Fruit fly (Drosophila melanogaster) whole organism, embryonic: ENCODE measurements around the gene Wwox.

Source experiments
- Atf6 ChIP-seq: fragments of 200-800 bp; sonication (Bioruptor generic); IDR thresholded peaks from 2 replicates; pipeline ENCODE4 v1.3.6; 2022; ENCODE audit warnings: missing biosample characterization, missing genetic modification characterization
- B-H1 ChIP-seq: fragments of 200-800 bp; sonication (Bioruptor generic); IDR thresholded peaks from 3 replicates; pipeline ENCODE4 v1.3.6; 2022; ENCODE audit warnings: missing biosample characterization, missing genetic modification characterization
- CG10267 ChIP-seq: fragments of 200-800 bp; sonication (Bioruptor generic); optimal IDR thresholded peaks from 2 replicates; lab custom pipeline; 2018; ENCODE audit warnings: missing biosample characterization, mild to moderate bottlenecking, missing genetic modification characterization, moderate library complexity
- CG11560 ChIP-seq: fragments of 200-800 bp; sonication (Bioruptor generic); IDR thresholded peaks from 3 replicates; pipeline ENCODE4 v1.3.6; 2022; ENCODE audit warnings: missing biosample characterization, missing genetic modification characterization
- CG11696 ChIP-seq: fragments of 200-800 bp; sonication (Bioruptor generic); IDR thresholded peaks from 2 replicates; pipeline ENCODE4 v1.3.6; 2022; ENCODE audit warnings: missing biosample characterization, missing genetic modification characterization
- CG12104 ChIP-seq: fragments of 200-800 bp; sonication (Bioruptor generic); optimal IDR thresholded peaks from 3 replicates; lab custom pipeline; 2016; ENCODE audit warnings: missing biosample characterization, missing genetic modification characterization
- CG12219 ChIP-seq: fragments of 200-800 bp; sonication (Bioruptor generic); optimal IDR thresholded peaks from 3 replicates; lab custom pipeline; 2018; ENCODE audit warnings: missing biosample characterization, mild to moderate bottlenecking, missing genetic modification characterization
- CG12659 ChIP-seq: fragments of 200-800 bp; sonication (Bioruptor generic); optimal IDR thresholded peaks from 3 replicates; lab custom pipeline; 2017; ENCODE audit warnings: mild to moderate bottlenecking, missing biosample characterization, missing genetic modification reagents, missing genetic modification characterization
- CG12769 ChIP-seq: fragments of 200-800 bp; sonication (Bioruptor generic); optimal IDR thresholded peaks from 2 replicates; lab custom pipeline; 2019; ENCODE audit warnings: missing biosample characterization, mild to moderate bottlenecking, missing genetic modification characterization, moderate library complexity
- CG13424 ChIP-seq: fragments of 200-800 bp; sonication (Bioruptor generic); optimal IDR thresholded peaks from 2 replicates; lab custom pipeline; 2019; ENCODE audit warnings: missing biosample characterization, mild to moderate bottlenecking, missing genetic modification characterization, moderate library complexity
- CG15479 ChIP-seq: fragments of 200-800 bp; sonication (Bioruptor generic); optimal IDR thresholded peaks from 3 replicates; lab custom pipeline; 2019; ENCODE audit warnings: missing biosample characterization, mild to moderate bottlenecking, missing genetic modification characterization, moderate library complexity
- CG15514 ChIP-seq: fragments of 200-800 bp; sonication (Bioruptor generic); optimal IDR thresholded peaks from 3 replicates; lab custom pipeline; 2017; ENCODE audit warnings: missing biosample characterization, missing genetic modification characterization, mild to moderate bottlenecking, moderate library complexity, missing genetic modification reagents
- CG16813 ChIP-seq: fragments of 200-800 bp; sonication (Bioruptor generic); IDR thresholded peaks from 3 replicates; pipeline ENCODE4 v1.3.6; 2022; ENCODE audit warnings: missing biosample characterization, missing genetic modification characterization; ENCODE audit not compliant: partially characterized antibody
- CG17359 ChIP-seq: fragments of 200-800 bp; sonication (Bioruptor generic); optimal IDR thresholded peaks from 3 replicates; lab custom pipeline; 2018; ENCODE audit warnings: missing biosample characterization, mild to moderate bottlenecking, missing genetic modification characterization, moderate library complexity
- CG18476 ChIP-seq: fragments of 200-800 bp; sonication (Bioruptor generic); optimal IDR thresholded peaks from 2 replicates; lab custom pipeline; 2016; ENCODE audit warnings: missing biosample characterization, mild to moderate bottlenecking, missing genetic modification characterization
- CG18599 ChIP-seq: fragments of 200-800 bp; sonication (Bioruptor generic); optimal IDR thresholded peaks from 3 replicates; lab custom pipeline; 2017; ENCODE audit warnings: missing biosample characterization, missing genetic modification characterization, mild to moderate bottlenecking, moderate library complexity, missing genetic modification reagents
- CG2202 ChIP-seq: fragments of 200-800 bp; sonication (Bioruptor generic); optimal IDR thresholded peaks from 2 replicates; lab custom pipeline; 2018; ENCODE audit warnings: missing biosample characterization, mild to moderate bottlenecking, missing genetic modification characterization
- CG2678 ChIP-seq: fragments of 200-800 bp; sonication (Bioruptor generic); optimal IDR thresholded peaks from 3 replicates; lab custom pipeline; 2019; ENCODE audit warnings: missing biosample characterization, mild to moderate bottlenecking, missing genetic modification characterization, moderate library complexity
- CG3163 ChIP-seq: fragments of 200-800 bp; sonication (Bioruptor generic); optimal IDR thresholded peaks from 3 replicates; lab custom pipeline; 2016; ENCODE audit warnings: missing biosample characterization, missing genetic modification characterization
- CG4707 ChIP-seq: fragments of 200-800 bp; sonication (Bioruptor generic); optimal IDR thresholded peaks from 2 replicates; lab custom pipeline; 2018; ENCODE audit warnings: missing biosample characterization, mild to moderate bottlenecking, missing genetic modification characterization, moderate library complexity
- CG6791 ChIP-seq: fragments of 200-800 bp; sonication (Bioruptor generic); IDR thresholded peaks from 3 replicates; pipeline ENCODE4 v1.3.6; 2022; ENCODE audit warnings: missing biosample characterization, missing genetic modification characterization; ENCODE audit not compliant: partially characterized antibody
- CG7786 ChIP-seq: fragments of 200-800 bp; sonication (Bioruptor generic); optimal IDR thresholded peaks from 2 replicates; lab custom pipeline; 2016; ENCODE audit warnings: missing biosample characterization, missing genetic modification characterization
- CG7839 ChIP-seq: fragments of 200-800 bp; sonication (Bioruptor generic); optimal IDR thresholded peaks from 3 replicates; lab custom pipeline; 2018; ENCODE audit warnings: missing biosample characterization, mild to moderate bottlenecking, missing genetic modification characterization, moderate library complexity
- CG8924 ChIP-seq: fragments of 200-800 bp; optimal IDR thresholded peaks from 3 replicates; lab custom pipeline; 2019; ENCODE audit warnings: missing biosample characterization, mild to moderate bottlenecking, missing genetic modification characterization, moderate library complexity
- CG9727 ChIP-seq: fragments of 200-800 bp; sonication (Bioruptor generic); optimal IDR thresholded peaks from 3 replicates; lab custom pipeline; 2017; ENCODE audit warnings: missing biosample characterization, mild to moderate bottlenecking, missing genetic modification characterization
- HLH54F ChIP-seq: fragments of 200-800 bp; sonication (Bioruptor generic); optimal IDR thresholded peaks from 3 replicates; lab custom pipeline; 2016; ENCODE audit warnings: missing biosample characterization, missing genetic modification characterization
- Hey ChIP-seq: fragments of 200-800 bp; sonication (Bioruptor generic); optimal IDR thresholded peaks from 3 replicates; lab custom pipeline; 2018; ENCODE audit warnings: missing biosample characterization, mild to moderate bottlenecking, missing genetic modification characterization
- Meics ChIP-seq: fragments of 200-800 bp; sonication (Bioruptor generic); optimal IDR thresholded peaks from 2 replicates; lab custom pipeline; 2017; ENCODE audit warnings: missing biosample characterization, mild to moderate bottlenecking, missing genetic modification characterization
- Neu2 ChIP-seq: fragments of 200-800 bp; sonication (Bioruptor generic); optimal IDR thresholded peaks from 3 replicates; lab custom pipeline; 2016; ENCODE audit warnings: missing biosample characterization, missing genetic modification characterization, borderline replicate concordance
- Oli ChIP-seq: fragments of 200-800 bp; sonication (Bioruptor generic); optimal IDR thresholded peaks from 2 replicates; lab custom pipeline; 2018; ENCODE audit warnings: missing biosample characterization, mild to moderate bottlenecking, missing genetic modification characterization, moderate library complexity
- Scr ChIP-seq: fragments of 200-800 bp; sonication (Bioruptor generic); IDR thresholded peaks from 2 replicates; pipeline ENCODE4 v1.3.6; 2022; ENCODE audit warnings: missing biosample characterization, missing genetic modification characterization; ENCODE audit not compliant: partially characterized antibody
- Six4 ChIP-seq: fragments of 200-800 bp; sonication (Bioruptor generic); optimal IDR thresholded peaks from 2 replicates; lab custom pipeline; 2016; ENCODE audit warnings: missing biosample characterization, missing genetic modification characterization
- Ssrp ChIP-seq: fragments of 200-800 bp; sonication (Bioruptor generic); optimal IDR thresholded peaks from 2 replicates; lab custom pipeline; 2018; ENCODE audit warnings: missing biosample characterization, mild to moderate bottlenecking, missing genetic modification characterization, moderate library complexity
- Trl ChIP-seq, 3 experiments: fragments of >200 bp in 2 of 3; fragments of 200-800 bp in 1 of 3; sonication (Bioruptor generic) in 1 of 3; optimal IDR thresholded peaks; 2 replicates in 1 of 3; 3 replicates in 2 of 3; lab custom pipeline; 2016 to 2017; ENCODE audit warnings: missing biosample characterization in 1 of 3, missing genetic modification characterization in 1 of 3
- crol ChIP-seq: fragments of 200-800 bp; sonication (Bioruptor generic); IDR thresholded peaks from 2 replicates; pipeline ENCODE4 v1.3.6; 2022; ENCODE audit warnings: missing biosample characterization, missing genetic modification characterization
- hb ChIP-seq: fragments of 200-800 bp; sonication (Bioruptor generic); IDR thresholded peaks from 3 replicates; pipeline ENCODE4 v1.3.6; 2022; ENCODE audit warnings: missing biosample characterization, missing genetic modification characterization; ENCODE audit not compliant: partially characterized antibody
- ind ChIP-seq: fragments of 200-800 bp; sonication (Bioruptor generic); optimal IDR thresholded peaks from 3 replicates; lab custom pipeline; 2016; ENCODE audit warnings: missing biosample characterization, missing genetic modification characterization
- knrl ChIP-seq: fragments of 200-800 bp; sonication (Bioruptor generic); IDR thresholded peaks from 3 replicates; pipeline ENCODE4 v1.3.6; 2022; ENCODE audit warnings: missing biosample characterization, missing genetic modification characterization; ENCODE audit not compliant: partially characterized antibody
- lab ChIP-seq: fragments of 200-800 bp; sonication (Bioruptor generic); optimal IDR thresholded peaks from 3 replicates; lab custom pipeline; 2017; ENCODE audit warnings: missing biosample characterization, missing genetic modification characterization, mild to moderate bottlenecking, moderate library complexity, missing genetic modification reagents
- nerfin-2 ChIP-seq: fragments of 200-800 bp; sonication (Bioruptor generic); IDR thresholded peaks from 2 replicates; pipeline ENCODE4 v1.3.6; 2022; ENCODE audit warnings: missing biosample characterization, missing genetic modification characterization; ENCODE audit not compliant: partially characterized antibody
- nmo ChIP-seq: fragments of 200-800 bp; sonication (Bioruptor generic); optimal IDR thresholded peaks from 2 replicates; lab custom pipeline; 2018; ENCODE audit warnings: missing biosample characterization, mild to moderate bottlenecking, missing genetic modification characterization, moderate library complexity
- onecut ChIP-seq: fragments of 200-800 bp; sonication (Bioruptor generic); IDR thresholded peaks from 2 replicates; pipeline ENCODE4 v1.3.6; 2022; ENCODE audit warnings: missing biosample characterization, missing genetic modification characterization
- pum ChIP-seq: fragments of 200-800 bp; sonication (Bioruptor generic); optimal IDR thresholded peaks from 2 replicates; lab custom pipeline; 2016; ENCODE audit warnings: missing biosample characterization, missing genetic modification characterization
- sna ChIP-seq: fragments of 200-800 bp; sonication (Bioruptor generic); IDR thresholded peaks from 2 replicates; pipeline ENCODE4 v1.3.6; 2022; ENCODE audit warnings: missing biosample characterization, missing genetic modification characterization; ENCODE audit not compliant: partially characterized antibody
- tna ChIP-seq: fragments of 200-800 bp; sonication (Bioruptor generic); IDR thresholded peaks from 2 replicates; pipeline ENCODE4 v1.3.6; 2022; ENCODE audit warnings: missing biosample characterization, missing genetic modification characterization; ENCODE audit not compliant: partially characterized antibody
- toy ChIP-seq: fragments of 200-800 bp; sonication (Bioruptor generic); IDR thresholded peaks from 2 replicates; pipeline ENCODE4 v1.3.6; 2022; ENCODE audit warnings: missing biosample characterization, missing genetic modification characterization
- vnd ChIP-seq: fragments of 200-800 bp; sonication (Bioruptor generic); IDR thresholded peaks from 3 replicates; pipeline ENCODE4 v1.3.6; 2022; ENCODE audit warnings: missing biosample characterization, missing genetic modification characterization; ENCODE audit not compliant: partially characterized antibody

Gene Wwox

DNA sequence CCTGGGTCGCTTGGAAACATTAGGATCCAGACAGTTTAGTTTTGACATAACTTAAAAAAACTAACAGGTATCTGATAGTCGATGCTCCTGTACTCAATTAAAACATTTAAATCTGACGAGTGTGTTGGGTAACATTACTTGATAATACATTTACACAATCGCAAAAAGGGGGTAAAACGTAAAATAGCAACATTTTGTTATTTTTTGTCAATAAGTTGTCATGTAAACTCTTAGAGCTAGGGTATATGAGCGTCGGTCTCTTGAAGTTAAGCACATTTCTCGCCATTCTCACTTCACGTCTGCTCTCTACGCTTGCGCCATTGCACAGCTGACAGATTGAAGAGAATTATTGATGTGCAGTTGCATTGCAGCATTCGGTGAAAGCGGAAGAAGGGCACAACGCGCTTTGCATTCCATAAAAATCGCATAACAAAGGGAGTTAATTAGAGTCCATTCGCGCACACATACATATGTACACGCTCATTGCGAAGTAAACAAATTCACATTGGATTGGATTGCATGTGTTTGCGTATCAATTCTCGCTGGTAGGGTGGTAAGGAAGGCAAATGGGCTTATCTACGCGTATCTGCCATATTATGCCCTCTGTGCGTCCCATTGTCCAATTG is 19.1 kb downstream of the Wwox start (continued):
- peak; percentile 18 for TF ChIP-seq CG18599 (GFP tag; lab: Kevin White, UChicago)
- TF ChIP-seq CG15479, result peak; percentile 28
- TF ChIP-seq lab, result peak; percentile 9
- TF ChIP-seq CG12104 (GFP tag; lab: Kevin White, UChicago), result no peak
- peak; percentile 58; the same call in 2 of the 3 replicates for TF ChIP-seq CG6791 (GFP tag; lab: Robert Waterston, UW)
- TF ChIP-seq pum, result no peak
- peak; percentile 4 for TF ChIP-seq Ssrp
- no peak for TF ChIP-seq CG15514 (GFP tag; lab: Kevin White, UChicago)
- TF ChIP-seq sna (GFP tag; lab: Robert Waterston, UW), result peak; percentile 31; the same call in 1 of the 2 replicates
- TF ChIP-seq Hey (tag; lab: Kevin White, UChicago), result no peak
- peak; percentile 27 for TF ChIP-seq CG2678
- TF ChIP-seq Six4 (GFP tag; lab: Kevin White, UChicago), result peak; percentile 17
- TF ChIP-seq Neu2, result peak; percentile 41
- TF ChIP-seq CG2202 (tag; lab: Kevin White, UChicago), result no peak
- TF ChIP-seq HLH54F, result no peak
- peak; percentile 20 for TF ChIP-seq CG9727 (GFP tag; lab: Kevin White, UChicago)
- peak; percentile 2 for TF ChIP-seq CG18476 (GFP tag; lab: Kevin White, UChicago)
- peak; percentile 38; the same call in 1 of the 2 replicates for TF ChIP-seq Atf6 (GFP tag; lab: Robert Waterston, UW)
- TF ChIP-seq knrl (GFP tag; lab: Robert Waterston, UW), result peak; percentile 41; the same call in 2 of the 3 replicates
- peak; percentile 7 for TF ChIP-seq ind
- TF ChIP-seq CG8924 (tag; lab: Kevin White, UChicago), result peak; percentile 15
- peak; percentile 74 for TF ChIP-seq hb (GFP tag; lab: Robert Waterston, UW)
- no peak for TF ChIP-seq CG7786 (GFP tag; lab: Kevin White, UChicago)
- TF ChIP-seq CG3163 (GFP tag; lab: Kevin White, UChicago), result peak; percentile 11
- peak; percentile 68; the same call in 1 of the 2 replicates for TF ChIP-seq tna
- peak; percentile 53 for TF ChIP-seq Scr (GFP tag; lab: Robert Waterston, UW)
- no peak for TF ChIP-seq crol (GFP tag; lab: Robert Waterston, UW)
- TF ChIP-seq CG17359 (tag; lab: Kevin White, UChicago), result peak; percentile 26
- TF ChIP-seq CG11696, result no peak
- TF ChIP-seq CG4707 (GFP tag; lab: Kevin White, UChicago), result no peak
- TF ChIP-seq nmo (GFP tag; lab: Kevin White, UChicago), result peak; percentile 19
- peak; percentile 70 for TF ChIP-seq vnd (GFP tag; lab: Robert Waterston, UW)
- TF ChIP-seq CG12659 (GFP tag; lab: Kevin White, UChicago), result peak; percentile 5
- no peak for TF ChIP-seq B-H1 (GFP tag; lab: Robert Waterston, UW)
- no peak for TF ChIP-seq CG10267 (tag; lab: Kevin White, UChicago)
- TF ChIP-seq CG12219 (GFP tag; lab: Kevin White, UChicago), result peak; percentile 24
- peak; percentile 23; the same call in 1 of the 2 replicates for TF ChIP-seq onecut
- peak; percentile 71 for TF ChIP-seq CG16813
- TF ChIP-seq Oli (tag; lab: Kevin White, UChicago), result peak; percentile 11
- no peak for TF ChIP-seq toy (GFP tag; lab: Robert Waterston, UW)
- no peak for TF ChIP-seq CG11560
- peak; percentile 16 for TF ChIP-seq CG7839
- peak; percentile 39 for TF ChIP-seq Meics (GFP tag; lab: Kevin White, UChicago)
- peak; percentile 64 for TF ChIP-seq nerfin-2 (GFP tag; lab: Robert Waterston, UW)
- peak; percentile 5 for TF ChIP-seq CG13424 (tag; lab: Kevin White, UChicago)
- peak; percentile 27 to 38 for TF ChIP-seq Trl (optimal IDR thresholded peaks at IDR 0.05; lab: Kevin White, UChicago)
- peak; percentile 7 for TF ChIP-seq Trl (GFP tag; optimal IDR thresholded peaks at IDR 0.05; lab: Kevin White, UChicago)
- no peak for TF ChIP-seq CG12769 (tag; lab: Kevin White, UChicago)
